Worm (Caenorhabditis elegans): ENCODE data around the gene T24H10.4.
A peak's percentile ranks its signal among the peaks of the same experiment; 100 is the strongest.

T24H10.4 gene

ce11 chrII:9061099-9061498 is 48.2 kb upstream of the T24H10.4 start, which contains the start of gene T24B8.3:
Gene T24B8.3 (minus strand): TSS chrII:9061137.
- TF ChIP-seq lsy-12 (tag; optimal IDR thresholded peaks at IDR 0.05) (no peak), elt-2 (tag; optimal IDR thresholded peaks at IDR 0.05) (no peak), egl-5 (tag; optimal IDR thresholded peaks at IDR 0.05) (no peak), hmg-11 (tag; optimal IDR thresholded peaks at IDR 0.05) (no peak), ztf-11 (tag; optimal IDR thresholded peaks at IDR 0.05) (no peak), ztf-4 (tag; optimal IDR thresholded peaks at IDR 0.05) (no peak), nhr-237 (tag; optimal IDR thresholded peaks at IDR 0.05) (no peak), nhr-11 (tag; optimal IDR thresholded peaks at IDR 0.05) (no peak), nhr-25 (tag; optimal IDR thresholded peaks at IDR 0.05) (no peak), mdl-1 (tag; optimal IDR thresholded peaks at IDR 0.05) (no peak), eor-1 (tag; optimal IDR thresholded peaks at IDR 0.05) (no peak), skn-1 (tag; optimal IDR thresholded peaks at IDR 0.05) (no peak), pqm-1 (tag; optimal IDR thresholded peaks at IDR 0.05) (no peak), pha-4 (tag; optimal IDR thresholded peaks at IDR 0.05) (peak; percentile 72), tbx-2 (tag; optimal IDR thresholded peaks at IDR 0.05) (no peak), mml-1 (tag; optimal IDR thresholded peaks at IDR 0.05) (no peak), nhr-23 (tag; optimal IDR thresholded peaks at IDR 0.05) (peak; percentile 53)

- TF ChIP-seq lsy-12 (tag; optimal IDR thresholded peaks at IDR 0.05): no peak
- TF ChIP-seq egl-5 (tag; optimal IDR thresholded peaks at IDR 0.05): no peak
- TF ChIP-seq aly-2 (tag; optimal IDR thresholded peaks at IDR 0.05): no peak
- TF ChIP-seq egl-27 (tag; optimal IDR thresholded peaks at IDR 0.05): no peak
- TF ChIP-seq ceh-16 (tag; optimal IDR thresholded peaks at IDR 0.05): no peak
- TF ChIP-seq unc-62 (GFP tag; optimal IDR thresholded peaks at IDR 0.05): no peak
- no peak for TF ChIP-seq R02D3.7 (tag; optimal IDR thresholded peaks at IDR 0.05)
- no peak for TF ChIP-seq ceh-28 (tag; optimal IDR thresholded peaks at IDR 0.05)
- TF ChIP-seq mdl-1 (tag; optimal IDR thresholded peaks at IDR 0.05): no peak
- no peak for TF ChIP-seq ceh-9 (tag; optimal IDR thresholded peaks at IDR 0.05)
- TF ChIP-seq nfya-1 (tag; optimal IDR thresholded peaks at IDR 0.05; ENCODE audit: insufficient read depth): peak; percentile 79
- no peak for TF ChIP-seq unc-39 (tag; optimal IDR thresholded peaks at IDR 0.05)
- TF ChIP-seq zag-1 (tag; optimal IDR thresholded peaks at IDR 0.05): no peak
- no peak for TF ChIP-seq nhr-12 (tag; optimal IDR thresholded peaks at IDR 0.05)
- no peak for TF ChIP-seq snpc-4 (tag; optimal IDR thresholded peaks at IDR 0.05)
- peak; percentile 85 for TF ChIP-seq pha-4 (tag; optimal IDR thresholded peaks at IDR 0.05)
- no peak for TF ChIP-seq ztf-4 (tag; optimal IDR thresholded peaks at IDR 0.05)
- no peak for TF ChIP-seq mml-1 (tag; optimal IDR thresholded peaks at IDR 0.05)
- peak; percentile 42 for TF ChIP-seq nhr-25 (tag; optimal IDR thresholded peaks at IDR 0.05)
- TF ChIP-seq skn-1 (tag; optimal IDR thresholded peaks at IDR 0.05): no peak
- TF ChIP-seq nhr-28 (tag; optimal IDR thresholded peaks at IDR 0.05): no peak
- TF ChIP-seq nhr-67 (tag; optimal IDR thresholded peaks at IDR 0.05): no peak
- peak; percentile 62 for TF ChIP-seq jun-1 (tag; optimal IDR thresholded peaks at IDR 0.05)
- peak; percentile 39 for TF ChIP-seq nhr-23 (tag; optimal IDR thresholded peaks at IDR 0.05)
- TF ChIP-seq ZK546.5 (tag; optimal IDR thresholded peaks at IDR 0.05): no peak
- no peak for TF ChIP-seq ceh-82 (tag; optimal IDR thresholded peaks at IDR 0.05)
- peak; percentile 89 for TF ChIP-seq lin-39 (tag; optimal IDR thresholded peaks at IDR 0.05)
- TF ChIP-seq tbx-2 (tag; optimal IDR thresholded peaks at IDR 0.05): peak; percentile 15
- no peak for TF ChIP-seq ztf-11 (tag; optimal IDR thresholded peaks at IDR 0.05)
- TF ChIP-seq hmg-11 (tag; optimal IDR thresholded peaks at IDR 0.05): peak; percentile 77
- TF ChIP-seq daf-12 (tag; optimal IDR thresholded peaks at IDR 0.05): no peak
- TF ChIP-seq nhr-77 (tag; optimal IDR thresholded peaks at IDR 0.05): no peak
- peak; percentile 48 for TF ChIP-seq pqm-1 (tag; optimal IDR thresholded peaks at IDR 0.05)
- TF ChIP-seq elt-3 (tag; optimal IDR thresholded peaks at IDR 0.05): no peak
- no peak for TF ChIP-seq ama-1 (optimal IDR thresholded peaks at IDR 0.05)
- TF ChIP-seq elt-1 (tag; optimal IDR thresholded peaks at IDR 0.05): no peak
- TF ChIP-seq nhr-237 (tag; optimal IDR thresholded peaks at IDR 0.05): no peak
- peak; percentile 41 for TF ChIP-seq fkh-2 (tag; optimal IDR thresholded peaks at IDR 0.05)
- TF ChIP-seq sea-2 (GFP tag; optimal IDR thresholded peaks at IDR 0.05): peak; percentile 88
- TF ChIP-seq nhr-11 (tag; optimal IDR thresholded peaks at IDR 0.05): peak; percentile 70
- TF ChIP-seq nhr-76 (tag; optimal IDR thresholded peaks at IDR 0.05): no peak
- no peak for TF ChIP-seq fkh-10 (GFP tag; optimal IDR thresholded peaks at IDR 0.05)
- TF ChIP-seq fos-1 (tag; optimal IDR thresholded peaks at IDR 0.05): no peak
- TF ChIP-seq elt-2 (tag; optimal IDR thresholded peaks at IDR 0.05): peak; percentile 63
- TF ChIP-seq lin-15B (tag; optimal IDR thresholded peaks at IDR 0.05): peak; percentile 68
- no peak for TF ChIP-seq nhr-43 (tag; optimal IDR thresholded peaks at IDR 0.05; ENCODE audit: poor library complexity, severe bottlenecking)
- TF ChIP-seq eor-1 (tag; optimal IDR thresholded peaks at IDR 0.05): no peak
These were observed 47.7 kb upstream of the T24H10.4 start for ce11 chrII:9061557-9062183.
